Worm (Caenorhabditis elegans) whole organism, L3 larva: ENCODE data around the gene cyp-25A4.

Source experiments
- R02D3.7 ChIP-seq: fragments of 150-350 bp; optimal IDR thresholded peaks from 2 replicates; lab custom pipeline; 2014; ENCODE audit warnings: missing biosample characterization, missing genetic modification characterization
- ama-1 ChIP-seq: fragments of 150-350 bp; optimal IDR thresholded peaks from 2 replicates; lab custom pipeline; 2018
- ceh-16 ChIP-seq: sonication (generic microtip); optimal IDR thresholded peaks from 2 replicates; lab custom pipeline; 2017; ENCODE audit warnings: missing biosample characterization, missing genetic modification characterization
- ceh-28 ChIP-seq: fragments of 150-350 bp; optimal IDR thresholded peaks from 2 replicates; lab custom pipeline; 2014; ENCODE audit warnings: missing biosample characterization, missing genetic modification reagents, missing genetic modification characterization
- ceh-82 ChIP-seq: fragments of 150-350 bp; optimal IDR thresholded peaks from 2 replicates; lab custom pipeline; 2014; ENCODE audit warnings: missing biosample characterization, missing genetic modification characterization
- ceh-9 ChIP-seq: sonication (generic microtip); optimal IDR thresholded peaks from 2 replicates; lab custom pipeline; 2018; ENCODE audit warnings: missing biosample characterization, missing genetic modification characterization
- daf-12 ChIP-seq: fragments of 150-350 bp; optimal IDR thresholded peaks from 2 replicates; lab custom pipeline; 2014; ENCODE audit warnings: missing biosample characterization, missing genetic modification reagents, missing genetic modification characterization
- elt-1 ChIP-seq: fragments of 150-350 bp; optimal IDR thresholded peaks from 2 replicates; lab custom pipeline; 2014; ENCODE audit warnings: missing biosample characterization, missing genetic modification characterization
- elt-2 ChIP-seq: sonication (generic microtip); optimal IDR thresholded peaks from 2 replicates; lab custom pipeline; 2016; ENCODE audit warnings: missing genetic modification reagents, mild to moderate bottlenecking, missing genetic modification characterization, missing compliant biosample characterization
- elt-3 ChIP-seq, 3 experiments: fragments of 150-350 bp in 1 of 3; sonication (generic microtip) in 2 of 3; optimal IDR thresholded peaks; 2 replicates in 2 of 3; 4 replicates in 1 of 3; lab custom pipeline; 2014 to 2017; ENCODE audit warnings: missing biosample characterization in 3 of 3, missing genetic modification characterization in 3 of 3
- eor-1 ChIP-seq, 2 experiments: fragments of 150-350 bp; optimal IDR thresholded peaks; 2 replicates each; lab custom pipeline; 2014 to 2018; ENCODE audit warnings: missing biosample characterization in 2 of 2, missing genetic modification characterization in 2 of 2
- fkh-10 ChIP-seq: sonication (generic microtip); optimal IDR thresholded peaks from 2 replicates; lab custom pipeline; 2017; ENCODE audit warnings: missing biosample characterization, missing genetic modification reagents, missing genetic modification characterization
- fkh-2 ChIP-seq: fragments of 150-350 bp; optimal IDR thresholded peaks from 2 replicates; lab custom pipeline; 2014; ENCODE audit warnings: missing biosample characterization, missing genetic modification reagents, missing genetic modification characterization
- fos-1 ChIP-seq: fragments of 150-350 bp; optimal IDR thresholded peaks from 2 replicates; lab custom pipeline; 2014; ENCODE audit warnings: missing biosample characterization, missing genetic modification characterization
- lin-15B ChIP-seq: fragments of 150-350 bp; optimal IDR thresholded peaks from 2 replicates; lab custom pipeline; 2014; ENCODE audit warnings: missing biosample characterization, missing genetic modification characterization
- lin-39 ChIP-seq: fragments of 150-350 bp; optimal IDR thresholded peaks from 2 replicates; lab custom pipeline; 2018; ENCODE audit warnings: missing biosample characterization, missing genetic modification reagents, missing genetic modification characterization
- mdl-1 ChIP-seq: fragments of 150-350 bp; optimal IDR thresholded peaks from 2 replicates; lab custom pipeline; 2014; ENCODE audit warnings: missing biosample characterization, missing genetic modification characterization
- mml-1 ChIP-seq: fragments of 150-350 bp; sonication (generic microtip); optimal IDR thresholded peaks from 3 replicates; lab custom pipeline; 2014; ENCODE audit warnings: missing biosample characterization, missing genetic modification characterization
- nfya-1 ChIP-seq: sonication (generic microtip); optimal IDR thresholded peaks from 2 replicates; lab custom pipeline; 2017; ENCODE audit warnings: missing genetic modification characterization, mild to moderate bottlenecking, missing compliant biosample characterization, antibody characterized with exemption, moderate library complexity; ENCODE audit not compliant: insufficient read depth
- nhr-11 ChIP-seq: fragments of 150-350 bp; optimal IDR thresholded peaks from 2 replicates; lab custom pipeline; 2014; ENCODE audit warnings: missing biosample characterization, missing genetic modification characterization
- nhr-23 ChIP-seq: fragments of 150-350 bp; optimal IDR thresholded peaks from 2 replicates; lab custom pipeline; 2014; ENCODE audit warnings: missing biosample characterization, missing genetic modification reagents, missing genetic modification characterization
- nhr-237 ChIP-seq: fragments of 150-350 bp; optimal IDR thresholded peaks from 2 replicates; lab custom pipeline; 2014; ENCODE audit warnings: missing biosample characterization, missing genetic modification characterization
- nhr-25 ChIP-seq: sonication (generic microtip); optimal IDR thresholded peaks from 2 replicates; lab custom pipeline; 2017; ENCODE audit warnings: missing biosample characterization, missing genetic modification characterization
- nhr-28 ChIP-seq: fragments of 150-350 bp; optimal IDR thresholded peaks from 2 replicates; lab custom pipeline; 2014; ENCODE audit warnings: missing biosample characterization, missing genetic modification characterization
- nhr-43 ChIP-seq: sonication (generic microtip); optimal IDR thresholded peaks from 2 replicates; lab custom pipeline; 2016; ENCODE audit warnings: mild to moderate bottlenecking, missing genetic modification characterization, missing compliant biosample characterization; ENCODE audit not compliant: poor library complexity, severe bottlenecking
- nhr-67 ChIP-seq: fragments of 150-350 bp; optimal IDR thresholded peaks from 2 replicates; lab custom pipeline; 2014; ENCODE audit warnings: missing biosample characterization, missing genetic modification characterization
- nhr-76 ChIP-seq: fragments of 150-350 bp; sonication (generic microtip); optimal IDR thresholded peaks from 5 replicates; lab custom pipeline; 2014; ENCODE audit warnings: missing biosample characterization, missing genetic modification characterization
- pha-4 ChIP-seq: fragments of 150-350 bp; optimal IDR thresholded peaks from 2 replicates; lab custom pipeline; 2014; ENCODE audit warnings: missing biosample characterization, missing genetic modification reagents, missing genetic modification characterization
- skn-1 ChIP-seq: fragments of 150-350 bp; optimal IDR thresholded peaks from 2 replicates; lab custom pipeline; 2014; ENCODE audit warnings: missing biosample characterization, missing genetic modification characterization
- unc-39 ChIP-seq: sonication (generic microtip); optimal IDR thresholded peaks from 4 replicates; lab custom pipeline; 2017; ENCODE audit warnings: missing biosample characterization, missing genetic modification characterization
- unc-62 ChIP-seq: fragments of 150-350 bp; sonication (generic microtip); optimal IDR thresholded peaks from 4 replicates; lab custom pipeline; 2014; ENCODE audit warnings: missing biosample characterization, missing genetic modification reagents, missing genetic modification characterization
- zag-1 ChIP-seq: fragments of 150-350 bp; optimal IDR thresholded peaks from 2 replicates; lab custom pipeline; 2014; ENCODE audit warnings: missing biosample characterization, missing genetic modification characterization
- ztf-11 ChIP-seq: fragments of 150-350 bp; optimal IDR thresholded peaks from 2 replicates; lab custom pipeline; 2014; ENCODE audit warnings: missing biosample characterization, missing genetic modification characterization
- ztf-4 ChIP-seq: fragments of 150-350 bp; optimal IDR thresholded peaks from 2 replicates; lab custom pipeline; 2014; ENCODE audit warnings: missing biosample characterization, missing genetic modification characterization

Gene cyp-25A4

DNA sequence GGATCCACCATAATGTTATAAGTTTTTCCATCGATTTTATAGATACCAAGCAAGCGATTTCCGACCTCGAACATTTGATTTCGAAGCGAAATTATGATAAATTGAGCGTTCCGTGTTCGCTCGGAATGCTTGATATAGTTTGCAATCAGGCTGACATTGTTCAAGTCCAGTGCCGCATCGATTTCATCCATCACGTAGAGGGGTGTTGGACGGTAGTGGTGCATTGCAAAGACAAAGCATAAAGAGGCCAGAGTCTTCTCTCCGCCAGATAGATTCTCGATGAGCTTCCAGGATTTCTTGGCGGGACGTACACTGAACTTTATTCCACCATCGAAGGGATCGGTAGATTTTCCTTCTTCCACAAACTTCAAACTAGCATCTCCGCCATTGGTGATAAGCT lies 37.5 kb downstream of the cyp-25A4 start:
- TF ChIP-seq nhr-11 (tag; lab: Kevin White, UChicago) = no peak
- no peak for TF ChIP-seq elt-1 (tag; lab: Kevin White, UChicago)
- TF ChIP-seq nhr-28 (tag; lab: Kevin White, UChicago) = no peak
- no peak for TF ChIP-seq elt-2
- TF ChIP-seq, all 47 proteins: peak for 0

- TF ChIP-seq elt-3 (tag; optimal IDR thresholded peaks at IDR 0.05; lab: Kevin White, UChicago) = peak in 1 of 3 experiments; percentile 25
- TF ChIP-seq lin-39 (tag; lab: Kevin White, UChicago) = no peak
- TF ChIP-seq nhr-28 (tag; lab: Kevin White, UChicago) = no peak
- TF ChIP-seq mdl-1 (tag; lab: Kevin White, UChicago) = no peak
- TF ChIP-seq nhr-11 (tag; lab: Kevin White, UChicago) = no peak
- peak; percentile 38 for TF ChIP-seq elt-1 (tag; lab: Kevin White, UChicago)
- TF ChIP-seq ceh-16 (tag; lab: Kevin White, UChicago) = no peak
- TF ChIP-seq skn-1 = no peak
- TF ChIP-seq nhr-25 (tag; lab: Kevin White, UChicago) = peak; percentile 94
- TF ChIP-seq fkh-10 (GFP tag; lab: Kevin White, UChicago) = no peak
- no peak for TF ChIP-seq nhr-67 (tag; lab: Kevin White, UChicago)
- no peak for TF ChIP-seq mml-1 (tag; lab: Kevin White, UChicago)
- TF ChIP-seq ceh-82 (tag; lab: Kevin White, UChicago) = no peak
- TF ChIP-seq nfya-1 (tag; lab: Kevin White, UChicago) = peak; percentile 62
- TF ChIP-seq lin-15B (tag; lab: Kevin White, UChicago) = no peak
Observed at ce11 chrIII:3812369-3812993, 39.4 kb downstream of the cyp-25A4 start.

ce11 chrIII:3811375-3811924 lies 40.4 kb downstream of the cyp-25A4 start:
- TF ChIP-seq ztf-11 (tag; lab: Kevin White, UChicago) = no peak
- TF ChIP-seq ceh-28 (tag; lab: Kevin White, UChicago) = no peak
- TF ChIP-seq nhr-25 (tag; lab: Kevin White, UChicago) = peak; percentile 85
- TF ChIP-seq daf-12 (tag; lab: Kevin White, UChicago) = no peak
- peak; percentile 17 for TF ChIP-seq nhr-43
- no peak for TF ChIP-seq ceh-82 (tag; lab: Kevin White, UChicago)

- TF ChIP-seq nhr-23 (tag; lab: Kevin White, UChicago) = peak; percentile 31
- TF ChIP-seq fos-1 (tag; lab: Kevin White, UChicago) = no peak
- peak; percentile 22 for TF ChIP-seq nhr-25 (tag; lab: Kevin White, UChicago)
- TF ChIP-seq nhr-237 (tag; lab: Kevin White, UChicago) = no peak
- peak; percentile 29 for TF ChIP-seq ama-1
Observed at ce11 chrIII:3809008-3809407, 42.9 kb downstream of the cyp-25A4 start, which contains the start of gene toh-1. Gene toh-1 (minus strand): TSS chrIII:3809030.

DNA sequence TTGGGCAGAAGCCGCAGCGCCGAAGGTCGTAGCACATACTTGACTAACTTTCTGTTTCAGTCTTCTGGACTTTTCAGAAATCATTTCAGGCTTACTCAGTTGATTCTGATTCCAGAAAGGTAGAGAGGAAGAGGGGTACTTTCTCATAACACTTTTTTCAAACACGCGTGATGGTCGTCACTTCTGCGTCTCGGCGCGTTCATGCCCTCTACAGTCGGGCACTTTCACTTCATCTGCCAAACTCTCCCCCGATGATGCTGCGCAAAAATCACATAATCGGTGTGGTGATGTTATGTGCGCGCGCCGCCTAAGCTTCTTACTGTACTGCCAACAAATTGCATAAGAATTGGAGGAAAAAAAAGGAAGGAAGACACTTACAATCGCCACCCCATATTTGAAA lies 44.3 kb downstream of the cyp-25A4 start:
- TF ChIP-seq nhr-43 = peak; percentile 1
- peak; percentile 74 for TF ChIP-seq nhr-25 (tag; lab: Kevin White, UChicago)
- TF ChIP-seq nhr-76 (tag; lab: Kevin White, UChicago) = no peak

ce11 chrIII:3806883-3807282 lies 45.0 kb downstream of the cyp-25A4 start:
- TF ChIP-seq pha-4 (no peak), unc-39 (tag; lab: Kevin White, UChicago) (no peak), nhr-76 (tag; lab: Kevin White, UChicago) (no peak), elt-3 (tag; optimal IDR thresholded peaks at IDR 0.05; lab: Kevin White, UChicago) (no peak), eor-1 (tag; optimal IDR thresholded peaks at IDR 0.05; lab: Kevin White, UChicago) (no peak), zag-1 (tag; lab: Kevin White, UChicago) (no peak), ceh-16 (tag; lab: Kevin White, UChicago) (no peak), ceh-9 (tag; lab: Kevin White, UChicago) (no peak), unc-62 (no peak), ztf-4 (tag; lab: Kevin White, UChicago) (no peak), fkh-2 (tag; lab: Kevin White, UChicago) (no peak), nhr-28 (tag; lab: Kevin White, UChicago) (no peak), R02D3.7 (tag; lab: Kevin White, UChicago) (no peak)
